Worm (Caenorhabditis elegans) whole organism, L3 larva: ENCODE data around the gene clc-27.

ENCODE experiments used
- ama-1 ChIP-seq: fragments of 150-350 bp; optimal IDR thresholded peaks from 2 replicates; lab custom pipeline; 2018
- ceh-82 ChIP-seq: fragments of 150-350 bp; optimal IDR thresholded peaks from 2 replicates; lab custom pipeline; 2014; ENCODE audit warnings: missing biosample characterization, missing genetic modification characterization
- elt-1 ChIP-seq: fragments of 150-350 bp; optimal IDR thresholded peaks from 2 replicates; lab custom pipeline; 2014; ENCODE audit warnings: missing biosample characterization, missing genetic modification characterization
- elt-2 ChIP-seq: sonication (generic microtip); optimal IDR thresholded peaks from 2 replicates; lab custom pipeline; 2016; ENCODE audit warnings: missing genetic modification reagents, mild to moderate bottlenecking, missing genetic modification characterization, missing compliant biosample characterization
- jun-1 ChIP-seq: fragments of 150-350 bp; optimal IDR thresholded peaks from 2 replicates; lab custom pipeline; 2014; ENCODE audit warnings: missing biosample characterization, missing genetic modification reagents, missing genetic modification characterization
- lin-15B ChIP-seq: fragments of 150-350 bp; optimal IDR thresholded peaks from 2 replicates; lab custom pipeline; 2014; ENCODE audit warnings: missing biosample characterization, missing genetic modification characterization
- pqm-1 ChIP-seq: fragments of 150-350 bp; optimal IDR thresholded peaks from 2 replicates; lab custom pipeline; 2017; ENCODE audit warnings: missing biosample characterization, missing genetic modification characterization, inconsistent platforms
- skn-1 ChIP-seq: fragments of 150-350 bp; optimal IDR thresholded peaks from 2 replicates; lab custom pipeline; 2014; ENCODE audit warnings: missing biosample characterization, missing genetic modification characterization
- unc-39 ChIP-seq: sonication (generic microtip); optimal IDR thresholded peaks from 4 replicates; lab custom pipeline; 2017; ENCODE audit warnings: missing biosample characterization, missing genetic modification characterization
- unc-62 ChIP-seq: fragments of 150-350 bp; sonication (generic microtip); optimal IDR thresholded peaks from 4 replicates; lab custom pipeline; 2014; ENCODE audit warnings: missing biosample characterization, missing genetic modification reagents, missing genetic modification characterization
- zag-1 ChIP-seq: fragments of 150-350 bp; optimal IDR thresholded peaks from 2 replicates; lab custom pipeline; 2014; ENCODE audit warnings: missing biosample characterization, missing genetic modification characterization

ce11 chrIII:1053067-1053466 is 44.9 kb downstream of the clc-27 start, which contains the start of gene fbxo-11.2:
- TF ChIP-seq lin-15B (tag; lab: Kevin White, UChicago) = no peak
- no peak for TF ChIP-seq jun-1 (tag; lab: Kevin White, UChicago)
- TF ChIP-seq unc-62 (GFP tag; lab: Kevin White, UChicago) = no peak
- no peak for TF ChIP-seq zag-1 (tag; lab: Kevin White, UChicago)
- no peak for TF ChIP-seq elt-2 (tag; lab: Kevin White, UChicago)
- TF ChIP-seq skn-1 (tag; lab: Kevin White, UChicago) = no peak
- TF ChIP-seq ceh-82 (tag; lab: Kevin White, UChicago) = no peak
- no peak for TF ChIP-seq pqm-1 (tag; lab: Kevin White, UChicago)
- TF ChIP-seq elt-1 (tag; lab: Kevin White, UChicago) = no peak
- TF ChIP-seq unc-39 = no peak
- TF ChIP-seq ama-1 = no peak
